Fruit fly (Drosophila melanogaster): ENCODE results near the gene Send1.

DNA sequence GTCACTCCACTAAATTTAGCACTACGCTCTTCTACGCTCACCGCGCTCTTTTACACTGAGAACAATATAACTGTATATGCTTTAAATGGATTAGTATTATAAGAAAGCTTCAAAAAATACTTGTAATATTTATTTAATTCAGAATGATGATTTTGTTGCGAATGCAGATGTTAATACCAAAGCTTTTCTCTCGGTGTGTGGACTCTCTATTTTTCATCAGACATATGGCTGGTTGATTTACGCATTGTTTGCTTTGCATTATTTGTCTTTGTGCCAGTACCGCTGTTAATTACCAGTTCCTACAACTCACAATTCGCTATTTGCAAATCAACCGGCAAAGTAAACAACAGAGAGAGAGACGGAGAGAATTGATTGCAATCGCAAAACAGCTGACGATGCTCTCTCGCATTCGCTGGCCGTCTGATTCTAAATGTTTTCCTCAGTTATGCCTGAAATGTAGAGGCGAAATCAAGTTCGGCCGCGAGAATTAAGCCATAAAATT is 33.1 kb downstream of the Send1 start:
- TF ChIP-seq CG8478 (optimal IDR thresholded peaks at IDR 0.05) = no peak
- TF ChIP-seq CTCF (optimal IDR thresholded peaks at IDR 0.05) = no peak

Measured in S2 (cell line).